Fruit fly (Drosophila melanogaster) whole organism, embryonic: Measurements from ENCODE around the gene Spn75F.

ENCODE experiments used
- B-H2 ChIP-seq: fragments of 200-800 bp; sonication (Bioruptor generic); optimal IDR thresholded peaks from 2 replicates; lab custom pipeline; 2018; ENCODE audit warnings: missing biosample characterization, mild to moderate bottlenecking, missing genetic modification characterization
- BEAF-32 ChIP-seq: fragments of 200-800 bp; sonication (Bioruptor generic); optimal IDR thresholded peaks from 3 replicates; lab custom pipeline; 2017; ENCODE audit warnings: missing biosample characterization, missing genetic modification characterization, mild to moderate bottlenecking, moderate library complexity, missing genetic modification reagents
- Bgb ChIP-seq: fragments of 200-800 bp; sonication (Bioruptor generic); IDR thresholded peaks from 2 replicates; pipeline ENCODE4 v1.3.6; 2022; ENCODE audit warnings: missing biosample characterization, missing genetic modification characterization; ENCODE audit not compliant: partially characterized antibody
- BtbVII ChIP-seq: fragments of 200-800 bp; sonication (Bioruptor generic); optimal IDR thresholded peaks from 3 replicates; lab custom pipeline; 2017; ENCODE audit warnings: missing biosample characterization, mild to moderate bottlenecking, missing genetic modification characterization
- CG10209 ChIP-seq: fragments of 200-800 bp; sonication (Bioruptor generic); optimal IDR thresholded peaks from 3 replicates; lab custom pipeline; 2017; ENCODE audit warnings: missing biosample characterization, mild to moderate bottlenecking, missing genetic modification characterization, missing genetic modification reagents
- CG10274 ChIP-seq: fragments of 200-800 bp; sonication (Bioruptor generic); optimal IDR thresholded peaks from 3 replicates; lab custom pipeline; 2017; ENCODE audit warnings: missing biosample characterization, mild to moderate bottlenecking, missing genetic modification characterization
- CG10959 ChIP-seq: fragments of 200-800 bp; sonication (Bioruptor generic); IDR thresholded peaks from 2 replicates; pipeline ENCODE4 v1.3.6; 2022; ENCODE audit warnings: missing biosample characterization, missing genetic modification characterization
- CG15696 ChIP-seq: fragments of 200-800 bp; sonication (Bioruptor generic); optimal IDR thresholded peaks from 2 replicates; lab custom pipeline; 2019; ENCODE audit warnings: missing biosample characterization, mild to moderate bottlenecking, missing genetic modification characterization, moderate library complexity
- CG17359 ChIP-seq: fragments of 200-800 bp; sonication (Bioruptor generic); optimal IDR thresholded peaks from 3 replicates; lab custom pipeline; 2018; ENCODE audit warnings: missing biosample characterization, mild to moderate bottlenecking, missing genetic modification characterization, moderate library complexity
- CG17829 ChIP-seq: fragments of 200-800 bp; optimal IDR thresholded peaks from 2 replicates; lab custom pipeline; 2019; ENCODE audit warnings: missing biosample characterization, mild to moderate bottlenecking, missing genetic modification characterization, moderate library complexity
- CG18476 ChIP-seq: fragments of 200-800 bp; sonication (Bioruptor generic); optimal IDR thresholded peaks from 2 replicates; lab custom pipeline; 2016; ENCODE audit warnings: missing biosample characterization, mild to moderate bottlenecking, missing genetic modification characterization
- CG2202 ChIP-seq: fragments of 200-800 bp; sonication (Bioruptor generic); optimal IDR thresholded peaks from 2 replicates; lab custom pipeline; 2018; ENCODE audit warnings: missing biosample characterization, mild to moderate bottlenecking, missing genetic modification characterization
- CG3163 ChIP-seq: fragments of 200-800 bp; sonication (Bioruptor generic); optimal IDR thresholded peaks from 3 replicates; lab custom pipeline; 2016; ENCODE audit warnings: missing biosample characterization, missing genetic modification characterization
- CG32772 ChIP-seq: fragments of 200-800 bp; sonication (Bioruptor generic); IDR thresholded peaks from 2 replicates; pipeline ENCODE4 v1.3.6; 2022; ENCODE audit warnings: missing biosample characterization, missing genetic modification characterization
- CG6175 ChIP-seq: fragments of 200-800 bp; sonication (Bioruptor generic); IDR thresholded peaks from 3 replicates; pipeline ENCODE4 v1.3.6; 2022; ENCODE audit warnings: missing biosample characterization, missing genetic modification characterization
- CG7987 ChIP-seq: fragments of 200-800 bp; sonication (Bioruptor generic); optimal IDR thresholded peaks from 2 replicates; lab custom pipeline; 2018; ENCODE audit warnings: missing biosample characterization, mild to moderate bottlenecking, missing genetic modification characterization, moderate library complexity
- CG8290 ChIP-seq, 3 experiments: fragments of 200-800 bp; sonication (Bioruptor generic); optimal IDR thresholded peaks; 2 replicates each; lab custom pipeline; 2016 to 2019; ENCODE audit warnings: missing biosample characterization in 3 of 3, missing genetic modification characterization in 3 of 3, mild to moderate bottlenecking in 2 of 3, moderate library complexity in 1 of 3
- Dfd ChIP-seq, 2 experiments: fragments of >200 bp; optimal IDR thresholded peaks; 2 replicates each; lab custom pipeline; 2017; ENCODE audit warnings: missing biosample characterization in 2 of 2, missing genetic modification characterization in 2 of 2
- Fer2 ChIP-seq: fragments of 200-800 bp; sonication (Bioruptor generic); optimal IDR thresholded peaks from 2 replicates; lab custom pipeline; 2018; ENCODE audit warnings: missing biosample characterization, mild to moderate bottlenecking, missing genetic modification characterization, moderate library complexity
- GATAe ChIP-seq: fragments of 200-800 bp; sonication (Bioruptor generic); conservative IDR thresholded peaks from 2 replicates; pipeline ENCODE4 v1.3.6; 2022; ENCODE audit warnings: missing biosample characterization, missing genetic modification characterization
- Lim3 ChIP-seq: fragments of 200-800 bp; sonication (Bioruptor generic); IDR thresholded peaks from 2 replicates; pipeline ENCODE4 v1.3.6; 2022; ENCODE audit warnings: missing biosample characterization, missing genetic modification characterization
- MBD-R2 ChIP-seq: fragments of 200-800 bp; sonication (Bioruptor generic); IDR thresholded peaks from 2 replicates; pipeline ENCODE4 v1.3.6; 2022; ENCODE audit warnings: missing biosample characterization, missing genetic modification characterization
- Ravus ChIP-seq: fragments of 200-800 bp; sonication (Bioruptor generic); IDR thresholded peaks from 2 replicates; pipeline ENCODE4 v1.3.6; 2022; ENCODE audit warnings: missing biosample characterization, missing genetic modification characterization
- Side ChIP-seq: fragments of 200-800 bp; sonication (Bioruptor generic); optimal IDR thresholded peaks from 2 replicates; lab custom pipeline; 2016; ENCODE audit warnings: missing biosample characterization, missing genetic modification characterization
- bowl ChIP-seq: fragments of 200-800 bp; sonication (Bioruptor generic); IDR thresholded peaks from 2 replicates; pipeline ENCODE4 v1.3.6; 2022; ENCODE audit warnings: missing biosample characterization, missing genetic modification characterization
- cad ChIP-seq: fragments of >200 bp; optimal IDR thresholded peaks from 2 replicates; lab custom pipeline; 2017; ENCODE audit warnings: missing biosample characterization, missing genetic modification characterization
- chif ChIP-seq, 2 experiments: fragments of 200-800 bp; sonication (Bioruptor generic); optimal IDR thresholded peaks; 3 replicates each; lab custom pipeline; 2016; ENCODE audit warnings: missing biosample characterization in 2 of 2, missing genetic modification characterization in 2 of 2
- ci ChIP-seq: fragments of 200-800 bp; sonication (Bioruptor generic); IDR thresholded peaks from 3 replicates; pipeline ENCODE4 v1.3.6; 2022; ENCODE audit warnings: missing biosample characterization, missing genetic modification characterization
- da ChIP-seq: fragments of 200-800 bp; sonication (Bioruptor generic); optimal IDR thresholded peaks from 2 replicates; lab custom pipeline; 2016; ENCODE audit warnings: missing biosample characterization, missing genetic modification characterization
- disco-r ChIP-seq: fragments of 200-800 bp; sonication (Bioruptor generic); optimal IDR thresholded peaks from 2 replicates; lab custom pipeline; 2016; ENCODE audit warnings: missing biosample characterization, missing genetic modification characterization
- gcm ChIP-seq: fragments of 200-800 bp; sonication (Bioruptor generic); optimal IDR thresholded peaks from 2 replicates; lab custom pipeline; 2019; ENCODE audit warnings: missing biosample characterization, mild to moderate bottlenecking, missing genetic modification characterization, moderate library complexity
- gsb ChIP-seq: fragments of 200-800 bp; sonication (Bioruptor generic); IDR thresholded peaks from 2 replicates; pipeline ENCODE4 v1.3.6; 2022; ENCODE audit warnings: missing biosample characterization, missing genetic modification characterization
- mld ChIP-seq: fragments of 200-800 bp; sonication (Bioruptor generic); IDR thresholded peaks from 3 replicates; pipeline ENCODE4 v1.3.6; 2022; ENCODE audit warnings: missing biosample characterization, missing genetic modification characterization; ENCODE audit not compliant: partially characterized antibody
- nau ChIP-seq: fragments of 200-800 bp; sonication (Bioruptor generic); optimal IDR thresholded peaks from 3 replicates; lab custom pipeline; 2017; ENCODE audit warnings: missing biosample characterization, mild to moderate bottlenecking, missing genetic modification characterization, missing genetic modification reagents
- prd ChIP-seq, 3 experiments: fragments of >200 bp in 2 of 3; fragments of 200-800 bp in 1 of 3; sonication (Bioruptor generic) in 1 of 3; optimal IDR thresholded peaks in 2 of 3; IDR thresholded peaks in 1 of 3; 2 replicates in 2 of 3; 3 replicates in 1 of 3; pipeline versions ENCODE4 v1.3.6 to Lab custom; 2017 to 2022; ENCODE audit warnings: missing biosample characterization in 1 of 3, missing genetic modification characterization in 1 of 3
- pros ChIP-seq: fragments of 200-800 bp; sonication (Bioruptor generic); optimal IDR thresholded peaks from 3 replicates; lab custom pipeline; 2019; ENCODE audit warnings: missing biosample characterization, mild to moderate bottlenecking, missing genetic modification characterization, moderate library complexity
- psq ChIP-seq: fragments of 200-800 bp; sonication (Bioruptor generic); optimal IDR thresholded peaks from 2 replicates; lab custom pipeline; 2017; ENCODE audit warnings: missing biosample characterization, missing genetic modification characterization
- pzg ChIP-seq: fragments of 200-800 bp; sonication (Bioruptor generic); optimal IDR thresholded peaks from 3 replicates; lab custom pipeline; 2018; ENCODE audit warnings: missing biosample characterization, mild to moderate bottlenecking, missing genetic modification characterization, moderate library complexity
- rib ChIP-seq: fragments of 200-800 bp; sonication (Bioruptor generic); IDR thresholded peaks from 2 replicates; pipeline ENCODE4 v1.3.6; 2022; ENCODE audit warnings: missing biosample characterization, missing genetic modification characterization
- row ChIP-seq: fragments of 200-800 bp; sonication (Bioruptor generic); IDR thresholded peaks from 3 replicates; pipeline ENCODE4 v1.3.6; 2022; ENCODE audit warnings: missing biosample characterization, missing genetic modification characterization
- schlank ChIP-seq: fragments of 200-800 bp; sonication (Bioruptor generic); optimal IDR thresholded peaks from 2 replicates; lab custom pipeline; 2018; ENCODE audit warnings: missing biosample characterization, mild to moderate bottlenecking, missing genetic modification characterization
- seq ChIP-seq: fragments of 200-800 bp; sonication (Bioruptor generic); IDR thresholded peaks from 2 replicates; pipeline ENCODE4 v1.3.6; 2022; ENCODE audit warnings: missing biosample characterization, missing genetic modification characterization
- sim ChIP-seq: fragments of 200-800 bp; sonication (Bioruptor generic); IDR thresholded peaks from 2 replicates; pipeline ENCODE4 v1.3.6; 2022; ENCODE audit warnings: missing biosample characterization, missing genetic modification characterization
- sna ChIP-seq: fragments of 200-800 bp; sonication (Bioruptor generic); IDR thresholded peaks from 2 replicates; pipeline ENCODE4 v1.3.6; 2022; ENCODE audit warnings: missing biosample characterization, missing genetic modification characterization; ENCODE audit not compliant: partially characterized antibody
- sr ChIP-seq: fragments of 200-800 bp; sonication (Bioruptor generic); IDR thresholded peaks from 3 replicates; pipeline ENCODE4 v1.3.6; 2022; ENCODE audit warnings: missing biosample characterization, missing genetic modification characterization
- twi ChIP-seq: fragments of 200-800 bp; optimal IDR thresholded peaks from 2 replicates; lab custom pipeline; 2019; ENCODE audit warnings: missing biosample characterization, mild to moderate bottlenecking, missing genetic modification characterization, moderate library complexity
- vvl ChIP-seq: fragments of 200-800 bp; sonication (Bioruptor generic); IDR thresholded peaks from 2 replicates; pipeline ENCODE4 v1.3.6; 2022; ENCODE audit warnings: missing biosample characterization, missing genetic modification characterization
- z ChIP-seq: fragments of 200-800 bp; sonication (Bioruptor generic); IDR thresholded peaks from 3 replicates; pipeline ENCODE4 v1.3.6; 2022; ENCODE audit warnings: missing biosample characterization, missing genetic modification characterization

Spn75F gene

dm6 chr3L:19171321-19172191, 42.1 kb upstream of the Spn75F start (continued):
- TF ChIP-seq da (GFP tag; lab: Kevin White, UChicago) (no peak), sr (GFP tag; lab: Robert Waterston, UW) (no peak), CG10959 (no peak), BtbVII (peak; percentile 7), sim (GFP tag; lab: Robert Waterston, UW) (no peak), CG17829 (tag; lab: Kevin White, UChicago) (no peak), CG10209 (no peak), GATAe (no peak), pzg (no peak), BEAF-32 (GFP tag; lab: Kevin White, UChicago) (no peak), CG32772 (GFP tag; lab: Robert Waterston, UW) (0 out of 2 replicates have a peak, but pooled peaks have one; percentile 6), CG10274 (GFP tag; lab: Kevin White, UChicago) (no peak), Bgb (no peak), Lim3 (GFP tag; lab: Robert Waterston, UW) (no peak), psq (GFP tag; lab: Kevin White, UChicago) (no peak), MBD-R2 (no peak), CG6175 (GFP tag; lab: Robert Waterston, UW) (no peak), schlank (tag; lab: Kevin White, UChicago) (no peak), CG2202 (tag; lab: Kevin White, UChicago) (no peak), gcm (GFP tag; lab: Kevin White, UChicago) (no peak), Dfd (GFP tag; optimal IDR thresholded peaks at IDR 0.05; lab: Kevin White, UChicago) (no peak), CG8290 (GFP tag; optimal IDR thresholded peaks at IDR 0.05; lab: Kevin White, UChicago) (peak; percentile 71), CG8290 (tag; optimal IDR thresholded peaks at IDR 0.05; lab: Kevin White, UChicago) (peak in 1 of 2 experiments; percentile 46)
- TF ChIP-seq, all 482 proteins: peak for 59

dm6 chr3L:19170426-19170825, 41.0 kb upstream of the Spn75F start:
- peak; percentile 94 for TF ChIP-seq CG3163 (GFP tag; lab: Kevin White, UChicago)
- TF ChIP-seq row: peak; percentile 11; the same call in 1 of the 3 replicates
- peak; percentile 8 for TF ChIP-seq CG17359 (tag; lab: Kevin White, UChicago)
- peak; percentile 72 for TF ChIP-seq rib (GFP tag; lab: Robert Waterston, UW)
- no peak for TF ChIP-seq B-H2 (GFP tag; lab: Kevin White, UChicago)
- TF ChIP-seq Side (GFP tag; lab: Kevin White, UChicago): peak; percentile 34
- peak; percentile 32 for TF ChIP-seq twi
- peak in 1 of 2 experiments; percentile 26 for TF ChIP-seq chif (GFP tag; optimal IDR thresholded peaks at IDR 0.05; lab: Kevin White, UChicago)
- TF ChIP-seq cad (GFP tag; lab: Kevin White, UChicago): peak; percentile 39
- TF ChIP-seq seq (GFP tag; lab: Robert Waterston, UW): peak; percentile 43; the same call in 1 of the 2 replicates
- no peak for TF ChIP-seq CG15696
- TF ChIP-seq disco-r (GFP tag; lab: Kevin White, UChicago): no peak
- no peak; the same call in 1 of the 2 replicates for TF ChIP-seq Ravus (GFP tag; lab: Robert Waterston, UW)
- no peak for TF ChIP-seq gsb (GFP tag; lab: Robert Waterston, UW)
- peak; percentile 34; the same call in 1 of the 2 replicates for TF ChIP-seq bowl
- TF ChIP-seq CG7987 (GFP tag; lab: Kevin White, UChicago): peak; percentile 37
- TF ChIP-seq vvl (GFP tag; lab: Robert Waterston, UW): peak; percentile 79
- peak; percentile 49 for TF ChIP-seq sna (GFP tag; lab: Robert Waterston, UW)
- no peak for TF ChIP-seq Fer2 (tag; lab: Kevin White, UChicago)
- no peak for TF ChIP-seq CG18476 (GFP tag; lab: Kevin White, UChicago)
- peak; percentile 88 for TF ChIP-seq z
- peak; percentile 74; the same call in 2 of the 3 replicates for TF ChIP-seq mld (GFP tag; lab: Robert Waterston, UW)
- peak; percentile 18 for TF ChIP-seq nau (GFP tag; lab: Kevin White, UChicago)
- TF ChIP-seq pros (GFP tag; lab: Kevin White, UChicago): peak; percentile 44
- TF ChIP-seq prd (optimal IDR thresholded peaks at IDR 0.05; lab: Kevin White, UChicago): no peak
- no peak for TF ChIP-seq prd (GFP tag; IDR thresholded peaks at IDR 0.05; lab: Robert Waterston, UW)
- TF ChIP-seq ci: peak; percentile 66; the same call in 1 of the 3 replicates
